Fruit fly (Drosophila melanogaster) whole organism, embryonic: ENCODE measurements around the gene CG14958.
A peak's percentile ranks its signal among the peaks of the same experiment; 100 is the strongest.

Experiments
- Adf1 ChIP-seq: fragments of 200-800 bp; sonication (Bioruptor generic); IDR thresholded peaks from 2 replicates; pipeline ENCODE4 v1.3.6; 2022; ENCODE audit warnings: missing biosample characterization, missing genetic modification characterization
- Atf-2 ChIP-seq: fragments of 200-800 bp; sonication (Bioruptor generic); optimal IDR thresholded peaks from 2 replicates; lab custom pipeline; 2016; ENCODE audit warnings: missing biosample characterization, missing genetic modification characterization
- CG13123 ChIP-seq: fragments of 200-800 bp; sonication (Bioruptor generic); optimal IDR thresholded peaks from 2 replicates; lab custom pipeline; 2016; ENCODE audit warnings: missing biosample characterization, missing genetic modification characterization
- CG13775 ChIP-seq: fragments of 200-800 bp; sonication (Bioruptor generic); optimal IDR thresholded peaks from 3 replicates; lab custom pipeline; 2017; ENCODE audit warnings: missing biosample characterization, mild to moderate bottlenecking, missing genetic modification characterization
- CG14441 ChIP-seq: fragments of 200-800 bp; sonication (Bioruptor generic); IDR thresholded peaks from 2 replicates; pipeline ENCODE4 v1.3.6; 2022; ENCODE audit warnings: missing biosample characterization, missing genetic modification characterization
- CG15269 ChIP-seq: fragments of 200-800 bp; sonication (Bioruptor generic); optimal IDR thresholded peaks from 2 replicates; lab custom pipeline; 2018; ENCODE audit warnings: missing biosample characterization, mild to moderate bottlenecking, missing genetic modification characterization, moderate library complexity
- CG15601 ChIP-seq: fragments of 200-800 bp; sonication (Bioruptor generic); optimal IDR thresholded peaks from 3 replicates; lab custom pipeline; 2019; ENCODE audit warnings: missing biosample characterization, mild to moderate bottlenecking, missing genetic modification characterization, moderate library complexity
- CG17385 ChIP-seq: fragments of 200-800 bp; sonication (Bioruptor generic); optimal IDR thresholded peaks from 3 replicates; lab custom pipeline; 2018; ENCODE audit warnings: missing biosample characterization, mild to moderate bottlenecking, missing genetic modification characterization
- CG2116 ChIP-seq: fragments of 200-800 bp; sonication (Bioruptor generic); optimal IDR thresholded peaks from 3 replicates; lab custom pipeline; 2018; ENCODE audit warnings: missing biosample characterization, mild to moderate bottlenecking, missing genetic modification characterization
- CG3726 ChIP-seq: fragments of 200-800 bp; sonication (Bioruptor generic); IDR thresholded peaks from 3 replicates; pipeline ENCODE4, ENCODE4 v1.3.6; 2022; ENCODE audit warnings: missing biosample characterization, missing genetic modification characterization
- CG4282 ChIP-seq: fragments of 200-800 bp; sonication (Bioruptor generic); optimal IDR thresholded peaks from 2 replicates; lab custom pipeline; 2016; ENCODE audit warnings: missing biosample characterization, missing genetic modification characterization
- CG5245 ChIP-seq: fragments of 200-800 bp; sonication (Bioruptor generic); optimal IDR thresholded peaks from 3 replicates; lab custom pipeline; 2016; ENCODE audit warnings: missing biosample characterization, missing genetic modification characterization
- CG8765 ChIP-seq: fragments of 200-800 bp; sonication (Bioruptor generic); IDR thresholded peaks from 2 replicates; pipeline ENCODE4 v1.3.6; 2022; ENCODE audit warnings: missing biosample characterization, missing genetic modification characterization
- CG9609 ChIP-seq: fragments of 200-800 bp; sonication (Bioruptor generic); optimal IDR thresholded peaks from 3 replicates; lab custom pipeline; 2016; ENCODE audit warnings: missing biosample characterization, missing genetic modification characterization
- CG9932 ChIP-seq: fragments of 200-800 bp; sonication (Bioruptor generic); IDR thresholded peaks from 2 replicates; pipeline ENCODE4 v1.3.6; 2022; ENCODE audit warnings: missing biosample characterization, missing genetic modification characterization
- CTCF ChIP-seq: fragments of 200-800 bp; sonication (Bioruptor generic); optimal IDR thresholded peaks from 2 replicates; lab custom pipeline; 2017; ENCODE audit warnings: missing biosample characterization, mild to moderate bottlenecking, missing genetic modification characterization, moderate library complexity
- Dp ChIP-seq: fragments of 200-800 bp; sonication (Bioruptor generic); optimal IDR thresholded peaks from 2 replicates; lab custom pipeline; 2018; ENCODE audit warnings: missing biosample characterization, mild to moderate bottlenecking, missing genetic modification characterization, moderate library complexity
- Fer3 ChIP-seq: fragments of 200-800 bp; sonication (Bioruptor generic); optimal IDR thresholded peaks from 2 replicates; lab custom pipeline; 2018; ENCODE audit warnings: missing biosample characterization, mild to moderate bottlenecking, missing genetic modification characterization, moderate library complexity
- Gsc ChIP-seq: fragments of 200-800 bp; sonication (Bioruptor generic); IDR thresholded peaks from 2 replicates; pipeline ENCODE4 v1.3.6; 2022; ENCODE audit warnings: missing biosample characterization, missing genetic modification characterization
- H2.0 ChIP-seq: fragments of 200-800 bp; sonication (Bioruptor generic); IDR thresholded peaks from 2 replicates; pipeline ENCODE4 v1.3.6; 2022; ENCODE audit warnings: missing biosample characterization, missing genetic modification characterization
- HHEX ChIP-seq: fragments of 200-800 bp; sonication (Bioruptor generic); optimal IDR thresholded peaks from 3 replicates; lab custom pipeline; 2017; ENCODE audit warnings: missing biosample characterization, mild to moderate bottlenecking, missing genetic modification characterization, missing genetic modification reagents
- HmgZ ChIP-seq: fragments of 200-800 bp; sonication (Bioruptor generic); optimal IDR thresholded peaks from 2 replicates; lab custom pipeline; 2018; ENCODE audit warnings: missing biosample characterization, mild to moderate bottlenecking, missing genetic modification characterization
- Hr3 ChIP-seq: fragments of 200-800 bp; sonication (Bioruptor generic); optimal IDR thresholded peaks from 3 replicates; lab custom pipeline; 2016; ENCODE audit warnings: missing biosample characterization, missing genetic modification characterization
- Hr51 ChIP-seq, 2 experiments: fragments of 200-800 bp; sonication (Bioruptor generic); optimal IDR thresholded peaks; 2 replicates in 1 of 2; 3 replicates in 1 of 2; lab custom pipeline; 2016 to 2018; ENCODE audit warnings: missing biosample characterization in 2 of 2, missing genetic modification characterization in 2 of 2, mild to moderate bottlenecking in 1 of 2, moderate library complexity in 1 of 2
- NC2α ChIP-seq: fragments of 200-800 bp; sonication (Bioruptor generic); optimal IDR thresholded peaks from 2 replicates; lab custom pipeline; 2016; ENCODE audit warnings: missing biosample characterization, missing genetic modification characterization
- NFAT ChIP-seq: fragments of 200-800 bp; sonication (Bioruptor generic); IDR thresholded peaks from 2 replicates; pipeline ENCODE4 v1.3.6; 2022; ENCODE audit warnings: missing biosample characterization, missing genetic modification characterization
- Oli ChIP-seq: fragments of 200-800 bp; sonication (Bioruptor generic); optimal IDR thresholded peaks from 2 replicates; lab custom pipeline; 2018; ENCODE audit warnings: missing biosample characterization, mild to moderate bottlenecking, missing genetic modification characterization, moderate library complexity
- Spps ChIP-seq: fragments of 200-800 bp; sonication (Bioruptor generic); optimal IDR thresholded peaks from 2 replicates; lab custom pipeline; 2018; ENCODE audit warnings: missing biosample characterization, mild to moderate bottlenecking, missing genetic modification characterization
- Taf1 ChIP-seq: fragments of 200-800 bp; sonication (Bioruptor generic); IDR thresholded peaks from 2 replicates; pipeline ENCODE4 v1.3.6; 2022; ENCODE audit warnings: missing biosample characterization, missing genetic modification characterization
- Xrp1 ChIP-seq: fragments of 200-800 bp; sonication (Bioruptor generic); IDR thresholded peaks from 2 replicates; pipeline ENCODE4 v1.3.6; 2022; ENCODE audit warnings: missing biosample characterization, missing genetic modification characterization
- al ChIP-seq: fragments of 200-800 bp; sonication (Bioruptor generic); IDR thresholded peaks from 2 replicates; pipeline ENCODE4 v1.3.6; 2022; ENCODE audit warnings: missing biosample characterization, missing genetic modification characterization
- ap ChIP-seq: fragments of 200-800 bp; sonication (Bioruptor generic); IDR thresholded peaks from 2 replicates; pipeline ENCODE4 v1.3.6; 2022; ENCODE audit warnings: missing biosample characterization, missing genetic modification characterization
- az2 ChIP-seq: fragments of 200-800 bp; sonication (Bioruptor generic); optimal IDR thresholded peaks from 3 replicates; lab custom pipeline; 2016; ENCODE audit warnings: missing biosample characterization, missing genetic modification characterization
- bab2 ChIP-seq: fragments of 200-800 bp; sonication (Bioruptor generic); optimal IDR thresholded peaks from 2 replicates; lab custom pipeline; 2016; ENCODE audit warnings: missing biosample characterization, missing genetic modification characterization
- bcd ChIP-seq: fragments of 200-800 bp; sonication (Bioruptor generic); optimal IDR thresholded peaks from 2 replicates; lab custom pipeline; 2017; ENCODE audit warnings: missing biosample characterization, mild to moderate bottlenecking, missing genetic modification characterization
- br ChIP-seq: fragments of >200 bp; optimal IDR thresholded peaks from 2 replicates; lab custom pipeline; 2017
- corto ChIP-seq: fragments of 200-800 bp; sonication (Bioruptor generic); optimal IDR thresholded peaks from 2 replicates; lab custom pipeline; 2016; ENCODE audit warnings: missing biosample characterization, mild to moderate bottlenecking, missing genetic modification characterization, moderate library complexity
- dm ChIP-seq: fragments of 200-800 bp; sonication (Bioruptor generic); optimal IDR thresholded peaks from 3 replicates; lab custom pipeline; 2016; ENCODE audit warnings: missing biosample characterization, missing genetic modification characterization
- emc ChIP-seq: fragments of 200-800 bp; sonication (Bioruptor generic); optimal IDR thresholded peaks from 2 replicates; lab custom pipeline; 2016; ENCODE audit warnings: missing biosample characterization, missing genetic modification characterization
- ems ChIP-seq: fragments of 200-800 bp; sonication (Bioruptor generic); optimal IDR thresholded peaks from 3 replicates; lab custom pipeline; 2016; ENCODE audit warnings: missing biosample characterization, missing genetic modification characterization
- gem ChIP-seq: fragments of 200-800 bp; sonication (Bioruptor generic); optimal IDR thresholded peaks from 2 replicates; lab custom pipeline; 2019; ENCODE audit warnings: missing biosample characterization, mild to moderate bottlenecking, missing genetic modification characterization, moderate library complexity
- hkb ChIP-seq, 2 experiments: fragments of 200-800 bp in 1 of 2; fragments of >200 bp in 1 of 2; sonication (Bioruptor generic) in 1 of 2; IDR thresholded peaks in 1 of 2; optimal IDR thresholded peaks in 1 of 2; 2 replicates each; pipeline versions ENCODE4 v1.3.6 to Lab custom; 2017 to 2022; ENCODE audit warnings: missing biosample characterization in 1 of 2, missing genetic modification characterization in 1 of 2
- kah ChIP-seq: fragments of 200-800 bp; sonication (Bioruptor generic); optimal IDR thresholded peaks from 2 replicates; lab custom pipeline; 2018; ENCODE audit warnings: missing biosample characterization, mild to moderate bottlenecking, missing genetic modification characterization
- kni ChIP-seq: fragments of 200-800 bp; sonication (Bioruptor generic); optimal IDR thresholded peaks from 3 replicates; lab custom pipeline; 2017; ENCODE audit warnings: mild to moderate bottlenecking, missing biosample characterization, missing genetic modification reagents, missing genetic modification characterization
- nom ChIP-seq: fragments of 200-800 bp; sonication (Bioruptor generic); optimal IDR thresholded peaks from 2 replicates; lab custom pipeline; 2017; ENCODE audit warnings: missing biosample characterization, missing genetic modification characterization, mild to moderate bottlenecking, moderate library complexity, missing genetic modification reagents
- oc ChIP-seq: fragments of 200-800 bp; sonication (Bioruptor generic); optimal IDR thresholded peaks from 2 replicates; lab custom pipeline; 2018; ENCODE audit warnings: missing biosample characterization, mild to moderate bottlenecking, missing genetic modification characterization, moderate library complexity
- repo ChIP-seq: fragments of 200-800 bp; sonication (Bioruptor generic); optimal IDR thresholded peaks from 2 replicates; lab custom pipeline; 2016; ENCODE audit warnings: missing biosample characterization, missing genetic modification characterization
- schlank ChIP-seq: fragments of 200-800 bp; sonication (Bioruptor generic); optimal IDR thresholded peaks from 2 replicates; lab custom pipeline; 2018; ENCODE audit warnings: missing biosample characterization, mild to moderate bottlenecking, missing genetic modification characterization
- slbo ChIP-seq: fragments of 200-800 bp; sonication (Bioruptor generic); IDR thresholded peaks from 2 replicates; pipeline ENCODE4 v1.3.6; 2022; ENCODE audit warnings: missing biosample characterization, missing genetic modification characterization
- trem ChIP-seq: fragments of 200-800 bp; optimal IDR thresholded peaks from 3 replicates; lab custom pipeline; 2019; ENCODE audit warnings: missing biosample characterization, mild to moderate bottlenecking, missing genetic modification characterization, moderate library complexity
- wdn ChIP-seq: fragments of 200-800 bp; sonication (Bioruptor generic); IDR thresholded peaks from 2 replicates; pipeline ENCODE4 v1.3.6; 2022; ENCODE audit warnings: missing biosample characterization, missing genetic modification characterization
- z ChIP-seq: fragments of 200-800 bp; sonication (Bioruptor generic); IDR thresholded peaks from 3 replicates; pipeline ENCODE4 v1.3.6; 2022; ENCODE audit warnings: missing biosample characterization, missing genetic modification characterization

CG14958 gene

dm6 chr3L:3143383-3143962 is 46.3 kb upstream of the CG14958 start, which contains the start of the genes CG11537 and Alg2 (continued):
- TF ChIP-seq gem (tag; lab: Kevin White, UChicago) = peak; percentile 55
- TF ChIP-seq CG9932 (GFP tag; lab: Robert Waterston, UW) = peak; percentile 61
- TF ChIP-seq H2.0 = 0 out of 2 replicates have a peak, but pooled peaks have one; percentile 7
- no peak for TF ChIP-seq Hr3
- TF ChIP-seq CG15269 (tag; lab: Kevin White, UChicago) = peak; percentile 26
- TF ChIP-seq slbo = peak; percentile 75
- no peak for TF ChIP-seq wdn (GFP tag; lab: Robert Waterston, UW)
- peak; percentile 13 for TF ChIP-seq az2
- peak; percentile 15 for TF ChIP-seq bcd (GFP tag; lab: Kevin White, UChicago)
- TF ChIP-seq CG9609 = peak; percentile 6
- TF ChIP-seq z (GFP tag; lab: Robert Waterston, UW) = no peak
- no peak for TF ChIP-seq schlank (tag; lab: Kevin White, UChicago)
- TF ChIP-seq CG2116 = peak; percentile 35
- TF ChIP-seq NFAT (GFP tag; lab: Robert Waterston, UW) = peak; percentile 23; the same call in 1 of the 2 replicates
- TF ChIP-seq hkb (optimal IDR thresholded peaks at IDR 0.05; lab: Kevin White, UChicago) = no peak
- no peak for TF ChIP-seq hkb (GFP tag; IDR thresholded peaks at IDR 0.05; lab: Robert Waterston, UW)
- TF ChIP-seq bab2 (GFP tag; lab: Kevin White, UChicago) = no peak
- TF ChIP-seq emc (GFP tag; lab: Kevin White, UChicago) = no peak
- no peak for TF ChIP-seq repo
- TF ChIP-seq Spps (tag; lab: Kevin White, UChicago) = no peak
- TF ChIP-seq Fer3 (tag; lab: Kevin White, UChicago) = peak; percentile 34
- TF ChIP-seq Adf1 (GFP tag; lab: Robert Waterston, UW) = no peak
- no peak for TF ChIP-seq CG13123 (GFP tag; lab: Kevin White, UChicago)
- TF ChIP-seq Xrp1 = peak; percentile 17; the same call in 1 of the 2 replicates
- no peak for TF ChIP-seq CG17385 (GFP tag; lab: Kevin White, UChicago)
- TF ChIP-seq oc (tag; lab: Kevin White, UChicago) = no peak
- 0 out of 2 replicates have a peak, but pooled peaks have one; percentile 2 for TF ChIP-seq CG14441 (GFP tag; lab: Robert Waterston, UW)
- peak; percentile 29 for TF ChIP-seq Dp (GFP tag; lab: Kevin White, UChicago)
- no peak for TF ChIP-seq CG8765 (GFP tag; lab: Robert Waterston, UW)
- TF ChIP-seq nom (GFP tag; lab: Kevin White, UChicago) = no peak
- TF ChIP-seq CG13775 (GFP tag; lab: Kevin White, UChicago) = peak; percentile 25
- peak in 1 of 2 experiments; percentile 14 for TF ChIP-seq Hr51 (GFP tag; optimal IDR thresholded peaks at IDR 0.05; lab: Kevin White, UChicago)
- no peak for TF ChIP-seq CG5245 (GFP tag; lab: Kevin White, UChicago)
- TF ChIP-seq trem (tag; lab: Kevin White, UChicago) = peak; percentile 81
- TF ChIP-seq NC2α = no peak
- no peak for TF ChIP-seq CTCF (GFP tag; lab: Kevin White, UChicago)
- peak; percentile 32 for TF ChIP-seq CG15601 (tag; lab: Kevin White, UChicago)
- TF ChIP-seq Gsc (GFP tag; lab: Robert Waterston, UW) = no peak
- no peak for TF ChIP-seq Oli
- no peak for TF ChIP-seq kni (GFP tag; lab: Kevin White, UChicago)
- TF ChIP-seq kah (GFP tag; lab: Kevin White, UChicago) = no peak
- no peak for TF ChIP-seq corto (GFP tag; lab: Kevin White, UChicago)
- TF ChIP-seq HmgZ = no peak
- no peak for TF ChIP-seq ems
- no peak for TF ChIP-seq CG3726 (GFP tag; lab: Robert Waterston, UW)
- no peak for TF ChIP-seq CG4282 (GFP tag; lab: Kevin White, UChicago)
- TF ChIP-seq ap (GFP tag; lab: Robert Waterston, UW) = peak; percentile 23; the same call in 1 of the 2 replicates
- TF ChIP-seq al (GFP tag; lab: Robert Waterston, UW) = no peak
- no peak for TF ChIP-seq br (lab: Kevin White, UChicago)
- TF ChIP-seq HHEX = peak; percentile 12
- TF ChIP-seq Taf1 (GFP tag; lab: Robert Waterston, UW) = no peak
- TF ChIP-seq Atf-2 (GFP tag; lab: Kevin White, UChicago) = no peak
- peak; percentile 12 for TF ChIP-seq dm
